Worm (Caenorhabditis elegans) whole organism, L4/young adult: ENCODE results near the gene srt-39.

ENCODE experiments used
- W03F9.2 ChIP-seq: fragments of 150-350 bp; optimal IDR thresholded peaks from 2 replicates; lab custom pipeline; 2014; ENCODE audit warnings: missing biosample characterization, missing genetic modification characterization
- dao-5 ChIP-seq: sonication (generic microtip); optimal IDR thresholded peaks from 2 replicates; lab custom pipeline; 2016; ENCODE audit warnings: missing genotype, missing genetic modification characterization, moderate library complexity, missing compliant biosample characterization
- him-1 ChIP-seq: sonication (generic microtip); optimal IDR thresholded peaks from 2 replicates; lab custom pipeline; 2016; ENCODE audit warnings: missing genotype, missing genetic modification reagents, missing genetic modification characterization, missing compliant biosample characterization

srt-39 gene

ce11 chrV:12513900-12514299 lies 29.2 kb downstream of the srt-39 start:
- TF ChIP-seq him-1 (tag; lab: Kevin White, UChicago) (no peak), dao-5 (tag; lab: Kevin White, UChicago) (no peak), W03F9.2 (no peak)

ce11 chrV:12517148-12517547 lies 32.5 kb downstream of the srt-39 start, which contains the start of gene cal-1:
TSS of gene cal-1 (minus strand) at chrV:12517248.
- TF ChIP-seq him-1 (tag; lab: Kevin White, UChicago) (no peak), W03F9.2 (no peak), dao-5 (tag; lab: Kevin White, UChicago) (no peak)

DNA sequence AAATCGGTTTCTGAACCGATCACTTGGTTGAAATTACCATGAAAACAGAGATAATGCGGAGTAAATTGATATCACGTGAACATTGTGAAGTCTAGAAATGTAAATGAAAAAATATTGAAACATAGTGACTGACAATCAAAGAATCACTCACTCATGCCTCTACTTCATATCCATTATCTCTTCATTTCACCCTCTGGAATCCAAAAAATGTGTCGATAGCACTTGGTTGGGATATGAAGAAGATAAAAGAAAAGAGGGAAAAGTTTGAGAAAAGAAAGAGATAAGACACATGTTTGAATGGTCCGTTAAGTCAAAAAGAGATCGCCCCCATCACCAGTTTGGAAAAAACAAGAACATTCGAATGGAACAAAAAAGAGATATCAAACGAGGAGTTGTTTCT lies 33.1 kb downstream of the srt-39 start:
- TF ChIP-seq W03F9.2: no peak
- no peak for TF ChIP-seq dao-5 (tag; lab: Kevin White, UChicago)
- no peak for TF ChIP-seq him-1 (tag; lab: Kevin White, UChicago)

DNA sequence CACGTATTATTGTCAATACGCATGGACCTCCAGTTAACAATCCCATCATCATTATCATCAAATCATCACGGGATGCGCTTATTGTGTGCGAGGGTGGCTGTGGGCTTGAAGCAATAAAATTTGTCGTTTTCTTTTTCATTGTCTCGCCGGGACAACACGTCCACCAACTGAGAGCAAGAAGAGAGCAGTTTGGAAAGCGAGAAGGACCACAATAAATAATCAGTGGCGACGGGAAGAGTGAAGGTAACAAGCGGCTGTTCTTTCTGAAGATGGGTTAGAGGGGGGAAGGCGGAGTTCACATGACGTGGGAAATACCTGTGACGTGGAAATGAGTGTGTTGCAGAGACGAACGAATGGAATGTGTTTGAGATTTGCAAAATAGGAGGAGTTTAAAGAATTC lies 34.1 kb downstream of the srt-39 start:
- TF ChIP-seq dao-5 (tag; lab: Kevin White, UChicago) (no peak), W03F9.2 (no peak), him-1 (tag; lab: Kevin White, UChicago) (no peak)

DNA sequence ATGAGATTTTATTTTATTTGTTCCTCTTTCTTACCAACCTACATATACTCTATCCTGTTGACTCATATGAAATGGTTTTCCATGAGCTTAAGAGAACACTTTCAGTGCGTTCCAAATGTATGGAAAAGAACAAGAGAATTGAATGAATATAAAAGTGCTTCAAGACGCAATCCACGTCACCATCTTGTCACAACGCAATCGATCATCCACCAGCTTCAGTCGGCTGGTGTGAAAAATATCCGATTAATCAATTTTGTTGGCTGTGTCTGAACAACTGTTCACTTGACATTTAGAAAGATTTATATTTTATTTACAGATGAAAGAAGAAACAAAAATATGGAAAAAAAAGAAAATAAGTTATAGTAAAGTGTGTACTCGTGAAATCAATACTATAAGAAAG lies 38.7 kb downstream of the srt-39 start:
- TF ChIP-seq dao-5 (tag; lab: Kevin White, UChicago) (no peak), W03F9.2 (no peak), him-1 (tag; lab: Kevin White, UChicago) (no peak)

DNA sequence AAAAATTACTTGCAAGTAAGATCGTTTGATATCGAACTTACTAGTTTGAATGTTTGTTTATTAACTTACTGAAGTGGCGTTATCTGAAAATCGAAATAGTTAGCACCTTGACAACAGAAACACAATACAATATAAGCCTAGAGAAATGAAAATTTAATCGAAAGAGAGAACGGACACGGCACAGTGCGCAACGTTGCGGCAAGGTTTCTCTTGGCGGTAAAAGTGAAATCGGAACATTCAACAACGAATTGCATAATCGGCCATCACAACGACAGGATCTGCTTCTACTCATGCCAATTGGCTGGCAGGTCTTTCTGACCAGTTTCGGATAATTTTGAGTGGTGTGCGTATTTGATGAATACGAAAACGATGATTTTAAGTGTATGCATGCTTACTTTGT lies 40.8 kb downstream of the srt-39 start, which contains the start of gene dyf-4:
Gene dyf-4, minus strand, starts transcription at position 213 of the 400 bp plus-strand sequence.
- TF ChIP-seq dao-5 (tag; lab: Kevin White, UChicago): no peak
- TF ChIP-seq him-1 (tag; lab: Kevin White, UChicago): no peak

DNA sequence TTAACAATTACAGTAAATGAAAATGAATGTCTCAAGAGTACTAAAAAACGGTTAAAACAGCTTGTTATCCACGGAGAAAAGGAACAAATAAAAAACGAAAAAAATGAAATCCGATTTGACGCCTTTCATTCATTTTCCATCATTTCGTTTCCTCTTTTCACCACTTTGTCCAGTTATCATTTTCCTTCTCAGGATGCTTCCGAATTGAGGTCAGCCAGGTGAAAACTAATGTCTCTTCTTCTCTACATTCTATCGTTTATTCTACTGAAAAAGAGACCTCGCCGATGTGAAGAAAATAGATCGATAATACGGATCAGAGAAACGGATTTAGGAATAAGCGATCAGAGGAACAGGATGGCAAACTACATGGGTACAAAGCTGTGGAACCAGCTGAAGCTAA lies 41.4 kb downstream of the srt-39 start:
- TF ChIP-seq dao-5 (tag; lab: Kevin White, UChicago) (no peak), him-1 (tag; lab: Kevin White, UChicago) (no peak), W03F9.2 (no peak)

DNA sequence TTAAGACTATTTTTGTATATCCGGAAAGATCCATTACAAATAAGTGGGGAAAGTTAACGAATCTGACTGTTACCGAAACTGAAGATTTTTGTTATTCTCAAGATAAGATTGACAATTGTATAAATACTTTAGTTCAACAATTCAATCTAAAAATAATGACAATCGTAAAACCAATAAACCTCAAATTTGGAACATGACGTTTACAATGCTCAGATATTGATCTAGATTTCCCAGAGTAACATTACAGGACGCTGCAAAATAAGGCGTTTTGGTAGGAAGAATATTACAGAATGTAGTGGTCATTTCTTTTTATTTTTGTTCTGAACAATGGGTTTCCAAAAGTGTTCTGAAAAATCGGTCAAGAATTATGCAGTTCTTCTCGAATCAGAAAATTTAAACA lies 42.1 kb downstream of the srt-39 start, which contains the start of gene F45D3.1:
Gene F45D3.1, plus strand, starts transcription at position 301 of the 400 bp plus-strand sequence.
- no peak for TF ChIP-seq him-1 (tag; lab: Kevin White, UChicago)
- TF ChIP-seq W03F9.2: no peak
- TF ChIP-seq dao-5 (tag; lab: Kevin White, UChicago): no peak

- TF ChIP-seq him-1 (tag; lab: Kevin White, UChicago) (peak; percentile 31), dao-5 (tag; lab: Kevin White, UChicago) (no peak)
Measured at ce11 chrV:12528919-12529318, 44.2 kb downstream of the srt-39 start.

- TF ChIP-seq him-1 (tag; lab: Kevin White, UChicago): no peak
- no peak for TF ChIP-seq dao-5 (tag; lab: Kevin White, UChicago)
- no peak for TF ChIP-seq W03F9.2
Measured at ce11 chrV:12530129-12530528, 45.4 kb downstream of the srt-39 start.

ce11 chrV:12531084-12531483 lies 46.4 kb downstream of the srt-39 start:
- TF ChIP-seq him-1 (tag; lab: Kevin White, UChicago) (no peak), dao-5 (tag; lab: Kevin White, UChicago) (no peak), W03F9.2 (no peak)

- no peak for TF ChIP-seq W03F9.2
- no peak for TF ChIP-seq him-1 (tag; lab: Kevin White, UChicago)
- TF ChIP-seq dao-5 (tag; lab: Kevin White, UChicago): no peak
Measured at ce11 chrV:12532369-12532768, 47.7 kb downstream of the srt-39 start.

- no peak for TF ChIP-seq dao-5 (tag; lab: Kevin White, UChicago)
Measured at ce11 chrV:12533635-12534150, 49.0 kb downstream of the srt-39 start.

DNA sequence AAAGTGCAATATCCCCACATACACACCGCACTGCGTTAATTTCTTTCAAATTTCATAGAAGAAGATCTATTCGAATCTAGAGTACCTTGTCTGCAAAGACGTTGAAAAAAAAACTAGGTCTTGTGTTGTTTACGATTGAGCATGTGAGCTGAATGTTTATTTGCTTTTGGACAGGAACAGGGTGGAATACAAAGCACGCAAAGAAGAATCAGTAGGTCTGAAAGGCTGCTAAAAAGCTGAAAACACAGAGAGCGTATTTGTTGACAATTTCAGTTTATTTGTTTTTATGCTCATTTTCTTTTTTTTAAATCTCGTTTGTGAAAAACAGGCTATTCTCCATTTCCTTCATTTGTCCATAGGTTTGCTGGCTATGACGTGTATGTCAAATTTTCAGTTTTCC lies 50.3 kb downstream of the srt-39 start:
- no peak for TF ChIP-seq dao-5 (tag; lab: Kevin White, UChicago)
